Worm (Caenorhabditis elegans) whole organism, mixed stage, embryonic: Measurements from ENCODE around the gene F10E9.12.

Experiments used
- ceh-83 ChIP-seq: fragments of 200-800 bp; sonication (Bioruptor generic); optimal IDR thresholded peaks from 2 replicates; lab custom pipeline; 2018; ENCODE audit warnings: mild to moderate bottlenecking, missing genetic modification characterization, missing compliant biosample characterization
- drap-1 ChIP-seq: fragments of 200-800 bp; sonication (Bioruptor generic); optimal IDR thresholded peaks from 3 replicates; lab custom pipeline; 2018; ENCODE audit warnings: mild to moderate bottlenecking, missing genetic modification characterization, missing compliant biosample characterization
- elt-1 ChIP-seq: sonication (generic microtip); optimal IDR thresholded peaks from 2 replicates; lab custom pipeline; 2017; ENCODE audit warnings: missing genetic modification characterization, mild to moderate bottlenecking, missing compliant biosample characterization, antibody characterized with exemption, moderate library complexity, borderline replicate concordance; ENCODE audit not compliant: insufficient read depth
- elt-3 ChIP-seq: fragments of 150-350 bp; optimal IDR thresholded peaks from 2 replicates; lab custom pipeline; 2014; ENCODE audit warnings: missing biosample characterization, missing genetic modification characterization
- ham-2 ChIP-seq: fragments of 200-800 bp; sonication (Bioruptor generic); optimal IDR thresholded peaks from 2 replicates; lab custom pipeline; 2018; ENCODE audit warnings: mild to moderate bottlenecking, missing genetic modification characterization, missing compliant biosample characterization
- lin-32 ChIP-seq: fragments of 200-800 bp; sonication (Bioruptor generic); optimal IDR thresholded peaks from 2 replicates; lab custom pipeline; 2018; ENCODE audit warnings: mild to moderate bottlenecking, missing genetic modification characterization, missing compliant biosample characterization
- mab-5 ChIP-seq: fragments of 150-350 bp; optimal IDR thresholded peaks from 2 replicates; lab custom pipeline; 2014; ENCODE audit warnings: missing biosample characterization, missing genetic modification characterization
- nhr-237 ChIP-seq: fragments of 150-350 bp; optimal IDR thresholded peaks from 2 replicates; lab custom pipeline; 2014; ENCODE audit warnings: missing biosample characterization, missing genetic modification characterization
- nhr-28 ChIP-seq: fragments of 150-350 bp; optimal IDR thresholded peaks from 2 replicates; lab custom pipeline; 2014; ENCODE audit warnings: missing biosample characterization, missing genetic modification characterization
- nhr-76 ChIP-seq: sonication (generic microtip); optimal IDR thresholded peaks from 2 replicates; lab custom pipeline; 2017; ENCODE audit warnings: missing biosample characterization, missing genetic modification characterization
- pha-4 ChIP-seq: fragments of 150-350 bp; optimal IDR thresholded peaks from 2 replicates; lab custom pipeline; 2018; ENCODE audit warnings: missing biosample characterization, missing genetic modification reagents, missing genetic modification characterization
- sem-2 ChIP-seq: fragments of 200-800 bp; sonication (Bioruptor generic); optimal IDR thresholded peaks from 2 replicates; lab custom pipeline; 2018; ENCODE audit warnings: mild to moderate bottlenecking, missing genetic modification characterization, missing compliant biosample characterization
- unc-39 ChIP-seq: fragments of 150-350 bp; optimal IDR thresholded peaks from 2 replicates; lab custom pipeline; 2014; ENCODE audit warnings: missing biosample characterization, missing genetic modification characterization
- ztf-11 ChIP-seq: fragments of 150-350 bp; optimal IDR thresholded peaks from 2 replicates; lab custom pipeline; 2014; ENCODE audit warnings: missing biosample characterization, missing genetic modification characterization

ce11 chrIII:8280352-8280751, 44.0 kb upstream of the F10E9.12 start:
- TF ChIP-seq ham-2 (GFP tag; lab: Kevin White, UChicago) (no peak), nhr-237 (no peak), lin-32 (GFP tag; lab: Kevin White, UChicago) (no peak), pha-4 (tag; lab: Kevin White, UChicago) (no peak), unc-39 (tag; lab: Kevin White, UChicago) (no peak), sem-2 (no peak), elt-3 (tag; lab: Kevin White, UChicago) (no peak), drap-1 (GFP tag; lab: Kevin White, UChicago) (no peak), ztf-11 (no peak), elt-1 (tag; lab: Kevin White, UChicago) (no peak), nhr-76 (no peak), nhr-28 (tag; lab: Kevin White, UChicago) (no peak), mab-5 (tag; lab: Kevin White, UChicago) (no peak), ceh-83 (GFP tag; lab: Kevin White, UChicago) (no peak)
